Fruit fly (Drosophila melanogaster) whole organism, embryonic: ENCODE measurements around the gene CG4297.

Experiments
- Asciz ChIP-seq: fragments of 200-800 bp; sonication (Bioruptor generic); optimal IDR thresholded peaks from 2 replicates; lab custom pipeline; 2017; ENCODE audit warnings: missing biosample characterization, mild to moderate bottlenecking, missing genetic modification characterization, missing genetic modification reagents
- B-H2 ChIP-seq: fragments of 200-800 bp; sonication (Bioruptor generic); optimal IDR thresholded peaks from 2 replicates; lab custom pipeline; 2018; ENCODE audit warnings: missing biosample characterization, mild to moderate bottlenecking, missing genetic modification characterization
- C15 ChIP-seq: fragments of 200-800 bp; sonication (Bioruptor generic); IDR thresholded peaks from 3 replicates; pipeline ENCODE4 v1.3.6; 2022; ENCODE audit warnings: missing biosample characterization, missing genetic modification characterization
- CG13775 ChIP-seq: fragments of 200-800 bp; sonication (Bioruptor generic); optimal IDR thresholded peaks from 3 replicates; lab custom pipeline; 2017; ENCODE audit warnings: missing biosample characterization, mild to moderate bottlenecking, missing genetic modification characterization
- CG14667 ChIP-seq: fragments of 200-800 bp; sonication (Bioruptor generic); IDR thresholded peaks from 2 replicates; pipeline ENCODE4 v1.3.6; 2022; ENCODE audit warnings: missing biosample characterization, missing genetic modification characterization
- CG15011 ChIP-seq: fragments of 200-800 bp; sonication (Bioruptor generic); optimal IDR thresholded peaks from 3 replicates; lab custom pipeline; 2018; ENCODE audit warnings: missing biosample characterization, mild to moderate bottlenecking, missing genetic modification characterization
- CG15514 ChIP-seq: fragments of 200-800 bp; sonication (Bioruptor generic); optimal IDR thresholded peaks from 3 replicates; lab custom pipeline; 2017; ENCODE audit warnings: missing biosample characterization, missing genetic modification characterization, mild to moderate bottlenecking, moderate library complexity, missing genetic modification reagents
- CG17385 ChIP-seq: fragments of 200-800 bp; sonication (Bioruptor generic); optimal IDR thresholded peaks from 3 replicates; lab custom pipeline; 2018; ENCODE audit warnings: missing biosample characterization, mild to moderate bottlenecking, missing genetic modification characterization
- CG17829 ChIP-seq: fragments of 200-800 bp; optimal IDR thresholded peaks from 2 replicates; lab custom pipeline; 2019; ENCODE audit warnings: missing biosample characterization, mild to moderate bottlenecking, missing genetic modification characterization, moderate library complexity
- CG18764 ChIP-seq: fragments of 200-800 bp; sonication (Bioruptor generic); optimal IDR thresholded peaks from 3 replicates; lab custom pipeline; 2016; ENCODE audit warnings: missing biosample characterization, missing genetic modification characterization
- CG5180 ChIP-seq: fragments of 200-800 bp; sonication (Bioruptor generic); optimal IDR thresholded peaks from 3 replicates; lab custom pipeline; 2017; ENCODE audit warnings: missing biosample characterization, missing genetic modification characterization, mild to moderate bottlenecking, moderate library complexity, missing genetic modification reagents
- CG5953 ChIP-seq: fragments of 200-800 bp; sonication (Bioruptor generic); IDR thresholded peaks from 2 replicates; pipeline ENCODE4 v1.3.6; 2022; ENCODE audit warnings: missing biosample characterization, missing genetic modification characterization
- CG6175 ChIP-seq: fragments of 200-800 bp; sonication (Bioruptor generic); IDR thresholded peaks from 3 replicates; pipeline ENCODE4 v1.3.6; 2022; ENCODE audit warnings: missing biosample characterization, missing genetic modification characterization
- CG6272 ChIP-seq: fragments of 200-800 bp; sonication (Bioruptor generic); IDR thresholded peaks from 2 replicates; pipeline ENCODE4 v1.3.6; 2022; ENCODE audit warnings: missing biosample characterization, missing genetic modification characterization
- CG6765 ChIP-seq: fragments of 200-800 bp; sonication (Bioruptor generic); optimal IDR thresholded peaks from 3 replicates; lab custom pipeline; 2017; ENCODE audit warnings: missing biosample characterization, mild to moderate bottlenecking, missing genetic modification characterization
- CG6813 ChIP-seq: fragments of 200-800 bp; sonication (Bioruptor generic); optimal IDR thresholded peaks from 2 replicates; lab custom pipeline; 2017; ENCODE audit warnings: missing biosample characterization, missing genetic modification characterization, mild to moderate bottlenecking, moderate library complexity, missing genetic modification reagents
- CG7271 ChIP-seq: fragments of 200-800 bp; sonication (Bioruptor generic); optimal IDR thresholded peaks from 2 replicates; lab custom pipeline; 2018; ENCODE audit warnings: missing biosample characterization, mild to moderate bottlenecking, missing genetic modification characterization, moderate library complexity
- CG7745 ChIP-seq: fragments of 200-800 bp; sonication (Bioruptor generic); optimal IDR thresholded peaks from 2 replicates; lab custom pipeline; 2018; ENCODE audit warnings: missing biosample characterization, mild to moderate bottlenecking, missing genetic modification characterization, moderate library complexity
- CG8290 ChIP-seq, 3 experiments: fragments of 200-800 bp; sonication (Bioruptor generic); optimal IDR thresholded peaks; 2 replicates each; lab custom pipeline; 2016 to 2019; ENCODE audit warnings: missing biosample characterization in 3 of 3, missing genetic modification characterization in 3 of 3, mild to moderate bottlenecking in 2 of 3, moderate library complexity in 1 of 3
- CG8924 ChIP-seq: fragments of 200-800 bp; optimal IDR thresholded peaks from 3 replicates; lab custom pipeline; 2019; ENCODE audit warnings: missing biosample characterization, mild to moderate bottlenecking, missing genetic modification characterization, moderate library complexity
- CG9727 ChIP-seq: fragments of 200-800 bp; sonication (Bioruptor generic); optimal IDR thresholded peaks from 3 replicates; lab custom pipeline; 2017; ENCODE audit warnings: missing biosample characterization, mild to moderate bottlenecking, missing genetic modification characterization
- Dip2 ChIP-seq: fragments of 200-800 bp; sonication (Bioruptor generic); IDR thresholded peaks from 2 replicates; pipeline ENCODE4 v1.3.6; 2022; ENCODE audit warnings: missing biosample characterization, missing genetic modification characterization
- Dll ChIP-seq: fragments of 200-800 bp; sonication (Bioruptor generic); IDR thresholded peaks from 4 replicates; pipeline ENCODE4 v1.3.6; 2022; ENCODE audit warnings: missing biosample characterization, missing genetic modification characterization; ENCODE audit not compliant: partially characterized antibody
- Dref ChIP-seq: fragments of 200-800 bp; sonication (Bioruptor generic); IDR thresholded peaks from 2 replicates; pipeline ENCODE4 v1.3.6; 2022; ENCODE audit warnings: missing biosample characterization, missing genetic modification characterization
- Eip74EF ChIP-seq, 2 experiments: fragments of 200-800 bp in 1 of 2; fragments of >200 bp in 1 of 2; sonication (Bioruptor generic) in 1 of 2; optimal IDR thresholded peaks; 2 replicates each; lab custom pipeline; 2017 to 2019; ENCODE audit warnings: missing biosample characterization in 2 of 2, missing genetic modification characterization in 2 of 2, mild to moderate bottlenecking in 1 of 2, moderate library complexity in 1 of 2
- HLH54F ChIP-seq: fragments of 200-800 bp; sonication (Bioruptor generic); optimal IDR thresholded peaks from 3 replicates; lab custom pipeline; 2016; ENCODE audit warnings: missing biosample characterization, missing genetic modification characterization
- Neu2 ChIP-seq: fragments of 200-800 bp; sonication (Bioruptor generic); optimal IDR thresholded peaks from 3 replicates; lab custom pipeline; 2016; ENCODE audit warnings: missing biosample characterization, missing genetic modification characterization, borderline replicate concordance
- Poxn ChIP-seq: fragments of 200-800 bp; sonication (Bioruptor generic); IDR thresholded peaks from 2 replicates; pipeline ENCODE4 v1.3.6; 2022; ENCODE audit warnings: missing biosample characterization, missing genetic modification characterization
- Sry-β ChIP-seq: fragments of 200-800 bp; sonication (Bioruptor generic); optimal IDR thresholded peaks from 2 replicates; lab custom pipeline; 2018; ENCODE audit warnings: missing biosample characterization, mild to moderate bottlenecking, missing genetic modification characterization, moderate library complexity
- ato ChIP-seq: fragments of 200-800 bp; sonication (Bioruptor generic); IDR thresholded peaks from 2 replicates; pipeline ENCODE4 v1.3.6; 2022; ENCODE audit warnings: missing biosample characterization, missing genetic modification characterization; ENCODE audit not compliant: partially characterized antibody
- bigmax ChIP-seq: fragments of 200-800 bp; sonication (Bioruptor generic); optimal IDR thresholded peaks from 2 replicates; lab custom pipeline; 2018; ENCODE audit warnings: missing biosample characterization, mild to moderate bottlenecking, missing genetic modification characterization
- cg ChIP-seq: fragments of 200-800 bp; sonication (Bioruptor generic); optimal IDR thresholded peaks from 3 replicates; lab custom pipeline; 2019; ENCODE audit warnings: missing biosample characterization, mild to moderate bottlenecking, missing genetic modification characterization, moderate library complexity
- crp ChIP-seq, 2 experiments: fragments of 200-800 bp; sonication (Bioruptor generic); optimal IDR thresholded peaks; 2 replicates in 1 of 2; 3 replicates in 1 of 2; lab custom pipeline; 2017; ENCODE audit warnings: missing biosample characterization in 2 of 2, missing genetic modification characterization in 2 of 2, mild to moderate bottlenecking in 1 of 2, moderate library complexity in 1 of 2
- cwo ChIP-seq: fragments of 200-800 bp; sonication (Bioruptor generic); optimal IDR thresholded peaks from 3 replicates; lab custom pipeline; 2017; ENCODE audit warnings: missing biosample characterization, missing genetic modification characterization, mild to moderate bottlenecking, moderate library complexity, missing genetic modification reagents
- fd102C ChIP-seq: fragments of 200-800 bp; sonication (Bioruptor generic); optimal IDR thresholded peaks from 2 replicates; lab custom pipeline; 2018; ENCODE audit warnings: missing biosample characterization, mild to moderate bottlenecking, missing genetic modification characterization, moderate library complexity
- gcm2 ChIP-seq: fragments of 200-800 bp; sonication (Bioruptor generic); optimal IDR thresholded peaks from 2 replicates; lab custom pipeline; 2016; ENCODE audit warnings: missing biosample characterization, missing genetic modification characterization
- jing ChIP-seq: fragments of 200-800 bp; sonication (Bioruptor generic); optimal IDR thresholded peaks from 2 replicates; lab custom pipeline; 2018; ENCODE audit warnings: missing biosample characterization, mild to moderate bottlenecking, missing genetic modification characterization
- knrl ChIP-seq: fragments of 200-800 bp; sonication (Bioruptor generic); IDR thresholded peaks from 3 replicates; pipeline ENCODE4 v1.3.6; 2022; ENCODE audit warnings: missing biosample characterization, missing genetic modification characterization; ENCODE audit not compliant: partially characterized antibody
- odd ChIP-seq: fragments of 200-800 bp; sonication (Bioruptor generic); optimal IDR thresholded peaks from 2 replicates; lab custom pipeline; 2017; ENCODE audit warnings: missing biosample characterization, mild to moderate bottlenecking, missing genetic modification characterization
- pzg ChIP-seq: fragments of 200-800 bp; sonication (Bioruptor generic); optimal IDR thresholded peaks from 3 replicates; lab custom pipeline; 2018; ENCODE audit warnings: missing biosample characterization, mild to moderate bottlenecking, missing genetic modification characterization, moderate library complexity
- repo ChIP-seq: fragments of 200-800 bp; sonication (Bioruptor generic); optimal IDR thresholded peaks from 2 replicates; lab custom pipeline; 2016; ENCODE audit warnings: missing biosample characterization, missing genetic modification characterization
- slou ChIP-seq: fragments of 200-800 bp; sonication (Bioruptor generic); optimal IDR thresholded peaks from 3 replicates; lab custom pipeline; 2016; ENCODE audit warnings: missing biosample characterization, missing genetic modification characterization
- sqz ChIP-seq: fragments of 200-800 bp; sonication (Bioruptor generic); optimal IDR thresholded peaks from 3 replicates; lab custom pipeline; 2018; ENCODE audit warnings: missing biosample characterization, mild to moderate bottlenecking, missing genetic modification characterization
- sr ChIP-seq: fragments of 200-800 bp; sonication (Bioruptor generic); IDR thresholded peaks from 3 replicates; pipeline ENCODE4 v1.3.6; 2022; ENCODE audit warnings: missing biosample characterization, missing genetic modification characterization
- stc ChIP-seq: fragments of 200-800 bp; sonication (Bioruptor generic); IDR thresholded peaks from 2 replicates; pipeline ENCODE4 v1.3.6; 2022; ENCODE audit warnings: missing biosample characterization, missing genetic modification characterization
- tio ChIP-seq: fragments of 200-800 bp; sonication (Bioruptor generic); optimal IDR thresholded peaks from 2 replicates; lab custom pipeline; 2017; ENCODE audit warnings: missing biosample characterization, missing genetic modification characterization, inconsistent platforms
- unpg ChIP-seq: fragments of 200-800 bp; sonication (Bioruptor generic); optimal IDR thresholded peaks from 3 replicates; lab custom pipeline; 2018; ENCODE audit warnings: missing biosample characterization, mild to moderate bottlenecking, missing genetic modification characterization, moderate library complexity
- zf30C ChIP-seq: fragments of 200-800 bp; sonication (Bioruptor generic); optimal IDR thresholded peaks from 3 replicates; lab custom pipeline; 2018; ENCODE audit warnings: missing biosample characterization, mild to moderate bottlenecking, missing genetic modification characterization

Gene CG4297

DNA sequence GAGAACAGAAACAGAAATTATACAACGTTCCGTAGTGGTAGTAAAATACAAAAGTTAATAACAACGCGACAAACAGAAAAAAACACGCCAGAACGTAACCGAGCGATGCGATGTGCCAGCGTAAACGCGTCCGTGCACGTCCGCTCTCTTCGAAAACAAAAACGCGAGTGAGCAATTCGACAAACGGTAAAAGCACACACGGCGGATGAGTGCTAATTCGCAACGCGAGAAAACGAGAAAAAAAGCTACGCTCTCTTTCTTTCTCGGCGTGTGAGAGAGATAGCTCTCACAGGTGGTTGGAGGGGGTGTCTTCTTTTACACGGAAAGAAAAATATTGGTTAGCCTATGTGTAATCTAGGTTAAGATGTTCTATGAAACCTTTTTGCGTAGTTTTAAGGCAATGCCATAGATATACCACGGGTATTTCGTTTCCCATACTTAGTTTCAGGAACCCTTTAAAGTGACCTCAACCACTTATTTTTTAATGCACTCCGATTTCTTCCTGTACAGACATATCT lies at the start of gene CG4297 (continued):
- TF ChIP-seq CG6765 (GFP tag; lab: Kevin White, UChicago), result peak; percentile 90
- peak in 1 of 2 experiments; percentile 91 for TF ChIP-seq Eip74EF (GFP tag; optimal IDR thresholded peaks at IDR 0.05; lab: Kevin White, UChicago)
- TF ChIP-seq CG5953 (GFP tag; lab: Robert Waterston, UW), result no peak
- TF ChIP-seq CG7271 (tag; lab: Kevin White, UChicago), result no peak
- no peak for TF ChIP-seq CG14667 (GFP tag; lab: Robert Waterston, UW)
- no peak for TF ChIP-seq ato (GFP tag; lab: Robert Waterston, UW)
- no peak for TF ChIP-seq C15 (GFP tag; lab: Robert Waterston, UW)
- peak; percentile 90 for TF ChIP-seq CG13775 (GFP tag; lab: Kevin White, UChicago)
- TF ChIP-seq knrl, result no peak
- peak; percentile 94 for TF ChIP-seq Asciz (GFP tag; lab: Kevin White, UChicago)
- no peak for TF ChIP-seq CG7745 (tag; lab: Kevin White, UChicago)
- TF ChIP-seq Dref (GFP tag; lab: Robert Waterston, UW), result no peak
- peak; percentile 91 for TF ChIP-seq CG17829 (tag; lab: Kevin White, UChicago)
- peak; percentile 93 for TF ChIP-seq gcm2 (GFP tag; lab: Kevin White, UChicago)
- no peak for TF ChIP-seq CG6175 (GFP tag; lab: Robert Waterston, UW)
- peak; percentile 86 for TF ChIP-seq CG15011 (GFP tag; lab: Kevin White, UChicago)
- TF ChIP-seq CG6813 (GFP tag; lab: Kevin White, UChicago), result peak; percentile 92
- peak; percentile 88 for TF ChIP-seq CG15514 (GFP tag; lab: Kevin White, UChicago)
- TF ChIP-seq Poxn, result no peak
- peak; percentile 79 for TF ChIP-seq B-H2
- TF ChIP-seq sqz (GFP tag; lab: Kevin White, UChicago), result peak; percentile 85
- TF ChIP-seq jing, result peak; percentile 87
- TF ChIP-seq CG9727 (GFP tag; lab: Kevin White, UChicago), result peak; percentile 90
- TF ChIP-seq sr (GFP tag; lab: Robert Waterston, UW), result no peak
- TF ChIP-seq crp (GFP tag; optimal IDR thresholded peaks at IDR 0.05; lab: Kevin White, UChicago), result peak in 1 of 2 experiments; percentile 47
- TF ChIP-seq tio, result peak; percentile 83
- no peak for TF ChIP-seq stc (GFP tag; lab: Robert Waterston, UW)
- peak; percentile 26 for TF ChIP-seq pzg (GFP tag; lab: Kevin White, UChicago)
- TF ChIP-seq Sry-β, result peak; percentile 38
- peak; percentile 93 for TF ChIP-seq HLH54F (GFP tag; lab: Kevin White, UChicago)
- peak; percentile 90 for TF ChIP-seq CG18764
- TF ChIP-seq slou, result peak; percentile 83
- TF ChIP-seq zf30C (GFP tag; lab: Kevin White, UChicago), result peak; percentile 97
- no peak for TF ChIP-seq fd102C
- no peak for TF ChIP-seq cg (GFP tag; lab: Kevin White, UChicago)
- peak; percentile 94 for TF ChIP-seq repo
- TF ChIP-seq bigmax (GFP tag; lab: Kevin White, UChicago), result peak; percentile 77
- peak; percentile 92 for TF ChIP-seq odd (GFP tag; lab: Kevin White, UChicago)
- peak; percentile 93 for TF ChIP-seq cwo (GFP tag; lab: Kevin White, UChicago)
- TF ChIP-seq CG17385 (GFP tag; lab: Kevin White, UChicago), result peak; percentile 86
- peak; percentile 80 for TF ChIP-seq CG8290 (GFP tag; optimal IDR thresholded peaks at IDR 0.05; lab: Kevin White, UChicago)
- peak; percentile 48 to 96 for TF ChIP-seq CG8290 (tag; optimal IDR thresholded peaks at IDR 0.05; lab: Kevin White, UChicago)
- TF ChIP-seq CG5180 (GFP tag; lab: Kevin White, UChicago), result peak; percentile 84
- no peak for TF ChIP-seq Dll (GFP tag; lab: Robert Waterston, UW)
- TF ChIP-seq Dip2, result no peak
- peak; percentile 94 for TF ChIP-seq unpg
- TF ChIP-seq Neu2 (GFP tag; lab: Kevin White, UChicago), result peak; percentile 19
- TF ChIP-seq CG8924 (tag; lab: Kevin White, UChicago), result peak; percentile 93
- TF ChIP-seq CG6272 (GFP tag; lab: Robert Waterston, UW), result peak; percentile 90
